Worm (Caenorhabditis elegans): ENCODE data around the gene srt-5.

- TF ChIP-seq lsy-27 (tag; optimal IDR thresholded peaks at IDR 0.05; ENCODE audit: borderline replicate concordance, insufficient read depth) (no peak), F22D6.2 (tag; optimal IDR thresholded peaks at IDR 0.05) (no peak), ztf-28 (GFP tag; IDR thresholded peaks at IDR 0.05) (no peak)
Observed at ce11 chrV:3113751-3114150, 33.1 kb upstream of the srt-5 start, which contains the start of gene Y73C8C.8.
